Worm (Caenorhabditis elegans): ENCODE results near the gene C17H12.3.

ce11 chrIV:6804815-6805214, 9.4 kb upstream of the C17H12.3 start, which contains the start of gene C17H12.37:
- TF ChIP-seq T23F11.4 (GFP tag; optimal IDR thresholded peaks at IDR 0.05) (no peak), ama-1 (optimal IDR thresholded peaks at IDR 0.05) (no peak), dve-1 (tag; optimal IDR thresholded peaks at IDR 0.05) (no peak), unc-55 (GFP tag; optimal IDR thresholded peaks at IDR 0.05) (no peak), ceh-14 (tag; optimal IDR thresholded peaks at IDR 0.05) (no peak), ceh-48 (tag; optimal IDR thresholded peaks at IDR 0.05) (no peak), unc-86 (tag; optimal IDR thresholded peaks at IDR 0.05) (no peak), odd-2 (tag; optimal IDR thresholded peaks at IDR 0.05) (no peak), ceh-18 (tag; optimal IDR thresholded peaks at IDR 0.05) (no peak), nhr-11 (tag; optimal IDR thresholded peaks at IDR 0.05) (no peak)

Data from whole organism, late embryonic.